Worm (Caenorhabditis elegans) whole organism, L2 larva: ENCODE measurements around the gene C28D4.7.

ENCODE experiments used
- aly-2 ChIP-seq: fragments of 150-350 bp; optimal IDR thresholded peaks from 2 replicates; lab custom pipeline; 2014; ENCODE audit warnings: missing biosample characterization, missing genetic modification characterization
- ztf-4 ChIP-seq: fragments of 150-350 bp; optimal IDR thresholded peaks from 2 replicates; lab custom pipeline; 2014; ENCODE audit warnings: missing biosample characterization, missing genetic modification characterization

DNA sequence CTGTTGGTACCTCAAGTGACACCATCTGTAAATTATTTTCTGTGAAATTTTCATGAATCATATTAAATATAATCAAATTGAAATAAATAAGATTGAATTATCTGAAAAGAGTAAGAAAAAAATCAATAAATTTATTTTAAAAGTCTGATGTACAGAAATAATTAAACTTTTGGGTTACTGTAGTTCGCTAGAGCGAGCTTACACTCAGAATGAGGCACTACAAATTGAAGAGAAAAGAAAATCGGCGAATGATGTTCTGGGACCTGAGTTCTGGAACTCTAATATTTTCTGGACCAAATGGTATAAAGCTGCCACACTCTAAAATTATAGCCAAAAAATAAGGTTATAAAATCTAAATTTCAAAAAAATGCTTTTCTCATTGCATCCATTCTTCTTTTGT, 9.0 kb downstream of the C28D4.7 start:
- TF ChIP-seq aly-2 (tag; lab: Kevin White, UChicago) (no peak), ztf-4 (tag; lab: Kevin White, UChicago) (no peak)
